Worm (Caenorhabditis elegans): ENCODE measurements around the gene fipp-1.

DNA sequence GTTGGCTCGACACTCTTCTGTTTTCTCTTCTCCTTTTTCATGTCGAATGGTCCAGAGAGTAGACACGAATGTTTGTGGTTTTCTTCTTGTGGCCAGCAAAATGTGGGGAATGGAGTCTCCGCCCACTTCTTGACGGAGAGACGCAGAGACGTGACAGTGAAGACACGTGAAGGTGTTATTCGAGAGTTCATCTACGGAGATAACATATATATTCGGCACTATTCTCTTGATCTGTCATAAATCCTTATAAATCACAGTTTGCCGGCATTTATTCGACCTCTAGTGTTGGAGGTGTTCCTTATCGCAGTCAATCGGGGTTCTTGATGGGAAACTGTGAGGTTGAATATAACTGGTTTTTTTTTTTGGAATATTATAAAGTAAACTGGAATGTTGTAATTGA is 10.1 kb upstream of the fipp-1 start, which contains the start of gene F32D1.3:
- TF ChIP-seq nhr-76 (tag; optimal IDR thresholded peaks at IDR 0.05) (no peak), efl-1 (optimal IDR thresholded peaks at IDR 0.05) (no peak), efl-1 (GFP tag; optimal IDR thresholded peaks at IDR 0.05 in 1 of 2) (no peak), aly-2 (tag; optimal IDR thresholded peaks at IDR 0.05) (no peak), vab-15 (tag; optimal IDR thresholded peaks at IDR 0.05) (no peak), ceh-8 (GFP tag; optimal IDR thresholded peaks at IDR 0.05) (no peak), sup-37 (GFP tag; optimal IDR thresholded peaks at IDR 0.05) (no peak), nhr-28 (tag; optimal IDR thresholded peaks at IDR 0.05) (no peak), skn-1 (tag; optimal IDR thresholded peaks at IDR 0.05) (no peak)
